Fruit fly (Drosophila melanogaster) whole organism, embryonic: Measurements from ENCODE around the gene CG32544.

Experiments used
- B-H2 ChIP-seq: fragments of 200-800 bp; sonication (Bioruptor generic); optimal IDR thresholded peaks from 2 replicates; lab custom pipeline; 2018; ENCODE audit warnings: missing biosample characterization, mild to moderate bottlenecking, missing genetic modification characterization
- CG10274 ChIP-seq: fragments of 200-800 bp; sonication (Bioruptor generic); optimal IDR thresholded peaks from 3 replicates; lab custom pipeline; 2017; ENCODE audit warnings: missing biosample characterization, mild to moderate bottlenecking, missing genetic modification characterization
- CG10321 ChIP-seq: fragments of 200-800 bp; sonication (Bioruptor generic); IDR thresholded peaks from 2 replicates; pipeline ENCODE4 v1.3.6; 2022; ENCODE audit warnings: missing biosample characterization, missing genetic modification characterization
- CG13296 ChIP-seq: fragments of 200-800 bp; sonication (Bioruptor generic); optimal IDR thresholded peaks from 3 replicates; lab custom pipeline; 2018; ENCODE audit warnings: missing biosample characterization, mild to moderate bottlenecking, missing genetic modification characterization
- CG14710 ChIP-seq: fragments of 200-800 bp; sonication (Bioruptor generic); optimal IDR thresholded peaks from 3 replicates; lab custom pipeline; 2019; ENCODE audit warnings: missing biosample characterization, mild to moderate bottlenecking, missing genetic modification characterization, moderate library complexity
- CG14860 ChIP-seq: fragments of 200-800 bp; sonication (Bioruptor generic); IDR thresholded peaks from 3 replicates; pipeline ENCODE4 v1.3.6; 2022; ENCODE audit warnings: missing biosample characterization, missing genetic modification characterization; ENCODE audit not compliant: partially characterized antibody
- CG15011 ChIP-seq: fragments of 200-800 bp; sonication (Bioruptor generic); optimal IDR thresholded peaks from 3 replicates; lab custom pipeline; 2018; ENCODE audit warnings: missing biosample characterization, mild to moderate bottlenecking, missing genetic modification characterization
- CG15073 ChIP-seq: fragments of 200-800 bp; sonication (Bioruptor generic); optimal IDR thresholded peaks from 2 replicates; lab custom pipeline; 2016; ENCODE audit warnings: missing biosample characterization, missing genetic modification characterization
- CG15601 ChIP-seq: fragments of 200-800 bp; sonication (Bioruptor generic); optimal IDR thresholded peaks from 3 replicates; lab custom pipeline; 2019; ENCODE audit warnings: missing biosample characterization, mild to moderate bottlenecking, missing genetic modification characterization, moderate library complexity
- CG1603 ChIP-seq: fragments of 200-800 bp; sonication (Bioruptor generic); optimal IDR thresholded peaks from 2 replicates; lab custom pipeline; 2019; ENCODE audit warnings: missing biosample characterization, mild to moderate bottlenecking, missing genetic modification characterization, moderate library complexity
- CG16863 ChIP-seq: fragments of 200-800 bp; sonication (Bioruptor generic); optimal IDR thresholded peaks from 3 replicates; lab custom pipeline; 2016; ENCODE audit warnings: missing biosample characterization, missing genetic modification characterization
- CG17328 ChIP-seq: fragments of 200-800 bp; sonication (Bioruptor generic); IDR thresholded peaks from 2 replicates; pipeline ENCODE4 v1.3.6; 2022; ENCODE audit warnings: missing biosample characterization, missing genetic modification characterization
- CG17568 ChIP-seq: fragments of 200-800 bp; sonication (Bioruptor generic); optimal IDR thresholded peaks from 2 replicates; lab custom pipeline; 2018; ENCODE audit warnings: missing biosample characterization, mild to moderate bottlenecking, missing genetic modification characterization, moderate library complexity
- CG17912 ChIP-seq: fragments of 200-800 bp; sonication (Bioruptor generic); optimal IDR thresholded peaks from 2 replicates; lab custom pipeline; 2018; ENCODE audit warnings: missing biosample characterization, mild to moderate bottlenecking, missing genetic modification characterization
- CG2116 ChIP-seq: fragments of 200-800 bp; sonication (Bioruptor generic); optimal IDR thresholded peaks from 3 replicates; lab custom pipeline; 2018; ENCODE audit warnings: missing biosample characterization, mild to moderate bottlenecking, missing genetic modification characterization
- CG30020 ChIP-seq: fragments of 200-800 bp; optimal IDR thresholded peaks from 2 replicates; lab custom pipeline; 2019; ENCODE audit warnings: missing biosample characterization, mild to moderate bottlenecking, missing genetic modification characterization, moderate library complexity
- CG31224 ChIP-seq: fragments of 200-800 bp; sonication (Bioruptor generic); IDR thresholded peaks from 2 replicates; pipeline ENCODE4 v1.3.6; 2022; ENCODE audit warnings: missing biosample characterization, missing genetic modification characterization
- CG32767 ChIP-seq: fragments of 200-800 bp; sonication (Bioruptor generic); IDR thresholded peaks from 2 replicates; pipeline ENCODE4 v1.3.6; 2022; ENCODE audit warnings: missing biosample characterization, missing genetic modification characterization
- CG32772 ChIP-seq: fragments of 200-800 bp; sonication (Bioruptor generic); IDR thresholded peaks from 2 replicates; pipeline ENCODE4 v1.3.6; 2022; ENCODE audit warnings: missing biosample characterization, missing genetic modification characterization
- CG4854 ChIP-seq: fragments of 200-800 bp; sonication (Bioruptor generic); optimal IDR thresholded peaks from 2 replicates; lab custom pipeline; 2016; ENCODE audit warnings: missing biosample characterization, missing genetic modification characterization, inconsistent platforms
- CG6175 ChIP-seq: fragments of 200-800 bp; sonication (Bioruptor generic); IDR thresholded peaks from 3 replicates; pipeline ENCODE4 v1.3.6; 2022; ENCODE audit warnings: missing biosample characterization, missing genetic modification characterization
- CTCF ChIP-seq: fragments of 200-800 bp; sonication (Bioruptor generic); optimal IDR thresholded peaks from 2 replicates; lab custom pipeline; 2017; ENCODE audit warnings: missing biosample characterization, mild to moderate bottlenecking, missing genetic modification characterization, moderate library complexity
- Doc3 ChIP-seq: fragments of 200-800 bp; sonication (Bioruptor generic); IDR thresholded peaks from 3 replicates; pipeline ENCODE4 v1.3.6; 2022; ENCODE audit warnings: missing biosample characterization, missing genetic modification characterization; ENCODE audit not compliant: partially characterized antibody
- Dp ChIP-seq: fragments of 200-800 bp; sonication (Bioruptor generic); optimal IDR thresholded peaks from 2 replicates; lab custom pipeline; 2018; ENCODE audit warnings: missing biosample characterization, mild to moderate bottlenecking, missing genetic modification characterization, moderate library complexity
- Ets97D ChIP-seq: fragments of 200-800 bp; sonication (Bioruptor generic); optimal IDR thresholded peaks from 3 replicates; lab custom pipeline; 2016; ENCODE audit warnings: missing biosample characterization, missing genetic modification characterization
- HHEX ChIP-seq: fragments of 200-800 bp; sonication (Bioruptor generic); optimal IDR thresholded peaks from 3 replicates; lab custom pipeline; 2017; ENCODE audit warnings: missing biosample characterization, mild to moderate bottlenecking, missing genetic modification characterization, missing genetic modification reagents
- HLH3B ChIP-seq: fragments of 200-800 bp; sonication (Bioruptor generic); IDR thresholded peaks from 2 replicates; pipeline ENCODE4 v1.3.6; 2022; ENCODE audit warnings: missing biosample characterization, missing genetic modification characterization
- Hr78 ChIP-seq, 2 experiments: fragments of 200-800 bp in 1 of 2; fragments of >200 bp in 1 of 2; sonication (Bioruptor generic) in 1 of 2; optimal IDR thresholded peaks; 2 replicates each; lab custom pipeline; 2017 to 2019; ENCODE audit warnings: missing biosample characterization in 2 of 2, missing genetic modification characterization in 2 of 2, mild to moderate bottlenecking in 1 of 2, moderate library complexity in 1 of 2
- MBD-R2 ChIP-seq: fragments of 200-800 bp; sonication (Bioruptor generic); IDR thresholded peaks from 2 replicates; pipeline ENCODE4 v1.3.6; 2022; ENCODE audit warnings: missing biosample characterization, missing genetic modification characterization
- MESR4 ChIP-seq: fragments of 200-800 bp; sonication (Bioruptor generic); optimal IDR thresholded peaks from 2 replicates; lab custom pipeline; 2018; ENCODE audit warnings: missing biosample characterization, mild to moderate bottlenecking, missing genetic modification characterization, moderate library complexity
- Scr ChIP-seq: fragments of 200-800 bp; sonication (Bioruptor generic); IDR thresholded peaks from 2 replicates; pipeline ENCODE4 v1.3.6; 2022; ENCODE audit warnings: missing biosample characterization, missing genetic modification characterization; ENCODE audit not compliant: partially characterized antibody
- Sin3A ChIP-seq: fragments of >200 bp; optimal IDR thresholded peaks from 2 replicates; lab custom pipeline; 2018
- Taf1 ChIP-seq: fragments of 200-800 bp; sonication (Bioruptor generic); IDR thresholded peaks from 2 replicates; pipeline ENCODE4 v1.3.6; 2022; ENCODE audit warnings: missing biosample characterization, missing genetic modification characterization
- Xbp1 ChIP-seq: fragments of 200-800 bp; sonication (Bioruptor generic); optimal IDR thresholded peaks from 3 replicates; lab custom pipeline; 2016; ENCODE audit warnings: missing biosample characterization, mild to moderate bottlenecking, missing genetic modification characterization
- YL-1 ChIP-seq: fragments of 200-800 bp; sonication (Bioruptor generic); optimal IDR thresholded peaks from 3 replicates; lab custom pipeline; 2017; ENCODE audit warnings: missing biosample characterization, mild to moderate bottlenecking, missing genetic modification characterization
- abd-A ChIP-seq: fragments of 200-800 bp; sonication (Bioruptor generic); optimal IDR thresholded peaks from 3 replicates; lab custom pipeline; 2019; ENCODE audit warnings: missing biosample characterization, mild to moderate bottlenecking, missing genetic modification characterization, moderate library complexity
- ash1 ChIP-seq: fragments of 200-800 bp; sonication (Bioruptor generic); optimal IDR thresholded peaks from 2 replicates; lab custom pipeline; 2018; ENCODE audit warnings: missing biosample characterization, mild to moderate bottlenecking, missing genetic modification characterization
- ato ChIP-seq: fragments of 200-800 bp; sonication (Bioruptor generic); IDR thresholded peaks from 2 replicates; pipeline ENCODE4 v1.3.6; 2022; ENCODE audit warnings: missing biosample characterization, missing genetic modification characterization; ENCODE audit not compliant: partially characterized antibody
- az2 ChIP-seq: fragments of 200-800 bp; sonication (Bioruptor generic); optimal IDR thresholded peaks from 3 replicates; lab custom pipeline; 2016; ENCODE audit warnings: missing biosample characterization, missing genetic modification characterization
- chinmo ChIP-seq: fragments of 200-800 bp; sonication (Bioruptor generic); IDR thresholded peaks from 4 replicates; pipeline ENCODE4 v1.3.6; 2022; ENCODE audit warnings: missing biosample characterization, missing genetic modification characterization; ENCODE audit not compliant: partially characterized antibody
- ci ChIP-seq: fragments of 200-800 bp; sonication (Bioruptor generic); IDR thresholded peaks from 3 replicates; pipeline ENCODE4 v1.3.6; 2022; ENCODE audit warnings: missing biosample characterization, missing genetic modification characterization
- disco-r ChIP-seq: fragments of 200-800 bp; sonication (Bioruptor generic); optimal IDR thresholded peaks from 2 replicates; lab custom pipeline; 2016; ENCODE audit warnings: missing biosample characterization, missing genetic modification characterization
- gcm2 ChIP-seq: fragments of 200-800 bp; sonication (Bioruptor generic); optimal IDR thresholded peaks from 2 replicates; lab custom pipeline; 2016; ENCODE audit warnings: missing biosample characterization, missing genetic modification characterization
- gfzf ChIP-seq: fragments of 200-800 bp; sonication (Bioruptor generic); optimal IDR thresholded peaks from 2 replicates; lab custom pipeline; 2016; ENCODE audit warnings: missing biosample characterization, mild to moderate bottlenecking, missing genetic modification characterization, moderate library complexity
- gt ChIP-seq: fragments of 200-800 bp; sonication (Bioruptor generic); IDR thresholded peaks from 2 replicates; pipeline ENCODE4 v1.3.6; 2022; ENCODE audit warnings: missing biosample characterization, missing genetic modification characterization
- lilli ChIP-seq: fragments of 200-800 bp; sonication (Bioruptor generic); optimal IDR thresholded peaks from 3 replicates; lab custom pipeline; 2016; ENCODE audit warnings: missing biosample characterization, missing genetic modification characterization
- nmo ChIP-seq: fragments of 200-800 bp; sonication (Bioruptor generic); optimal IDR thresholded peaks from 2 replicates; lab custom pipeline; 2018; ENCODE audit warnings: missing biosample characterization, mild to moderate bottlenecking, missing genetic modification characterization, moderate library complexity
- onecut ChIP-seq: fragments of 200-800 bp; sonication (Bioruptor generic); IDR thresholded peaks from 2 replicates; pipeline ENCODE4 v1.3.6; 2022; ENCODE audit warnings: missing biosample characterization, missing genetic modification characterization
- pzg ChIP-seq: fragments of 200-800 bp; sonication (Bioruptor generic); optimal IDR thresholded peaks from 3 replicates; lab custom pipeline; 2018; ENCODE audit warnings: missing biosample characterization, mild to moderate bottlenecking, missing genetic modification characterization, moderate library complexity
- rib ChIP-seq: fragments of 200-800 bp; sonication (Bioruptor generic); IDR thresholded peaks from 2 replicates; pipeline ENCODE4 v1.3.6; 2022; ENCODE audit warnings: missing biosample characterization, missing genetic modification characterization
- sna ChIP-seq: fragments of 200-800 bp; sonication (Bioruptor generic); IDR thresholded peaks from 2 replicates; pipeline ENCODE4 v1.3.6; 2022; ENCODE audit warnings: missing biosample characterization, missing genetic modification characterization; ENCODE audit not compliant: partially characterized antibody
- sr ChIP-seq: fragments of 200-800 bp; sonication (Bioruptor generic); IDR thresholded peaks from 3 replicates; pipeline ENCODE4 v1.3.6; 2022; ENCODE audit warnings: missing biosample characterization, missing genetic modification characterization

The CG32544 gene

dm6 chrX:18830396-18830795 lies 29.7 kb upstream of the CG32544 start, which contains the start of gene CG7101 (continued):
- TF ChIP-seq CG13296 = no peak
- peak; percentile 6 for TF ChIP-seq YL-1 (GFP tag; lab: Kevin White, UChicago)
- TF ChIP-seq gt (GFP tag; lab: Robert Waterston, UW) = no peak
- no peak for TF ChIP-seq ash1 (GFP tag; lab: Kevin White, UChicago)
- no peak for TF ChIP-seq az2 (GFP tag; lab: Kevin White, UChicago)
- TF ChIP-seq CG17568 = no peak
- TF ChIP-seq CG6175 = no peak
- no peak for TF ChIP-seq CG15601 (tag; lab: Kevin White, UChicago)
- peak; percentile 62 for TF ChIP-seq CG14860 (GFP tag; lab: Robert Waterston, UW)
- TF ChIP-seq ci (GFP tag; lab: Robert Waterston, UW) = no peak
- no peak for TF ChIP-seq CG32772
- no peak for TF ChIP-seq HLH3B (GFP tag; lab: Robert Waterston, UW)
- peak; percentile 28 for TF ChIP-seq CG14710
- no peak for TF ChIP-seq lilli (GFP tag; lab: Kevin White, UChicago)
- peak; percentile 66 for TF ChIP-seq pzg (GFP tag; lab: Kevin White, UChicago)
- peak; percentile 64 for TF ChIP-seq Ets97D (GFP tag; lab: Kevin White, UChicago)
- TF ChIP-seq CG17912 = no peak
- TF ChIP-seq CG32767 (GFP tag; lab: Robert Waterston, UW) = no peak
- no peak for TF ChIP-seq HHEX (GFP tag; lab: Kevin White, UChicago)
- no peak for TF ChIP-seq onecut (GFP tag; lab: Robert Waterston, UW)
- peak; percentile 19 for TF ChIP-seq CTCF (GFP tag; lab: Kevin White, UChicago)
- no peak for TF ChIP-seq Taf1 (GFP tag; lab: Robert Waterston, UW)
- no peak for TF ChIP-seq CG10274
- no peak for TF ChIP-seq CG31224
- TF ChIP-seq Dp (GFP tag; lab: Kevin White, UChicago) = peak; percentile 71
- TF ChIP-seq CG2116 (GFP tag; lab: Kevin White, UChicago) = peak; percentile 55
- peak; percentile 69 for TF ChIP-seq Scr (GFP tag; lab: Robert Waterston, UW)
- no peak for TF ChIP-seq disco-r (GFP tag; lab: Kevin White, UChicago)
- TF ChIP-seq nmo (GFP tag; lab: Kevin White, UChicago) = peak; percentile 2
- TF ChIP-seq CG4854 (GFP tag; lab: Kevin White, UChicago) = no peak
- TF ChIP-seq ato (GFP tag; lab: Robert Waterston, UW) = peak; percentile 72
- TF ChIP-seq CG30020 (tag; lab: Kevin White, UChicago) = peak; percentile 25
- peak; percentile 48 for TF ChIP-seq MESR4
- no peak for TF ChIP-seq CG15011
- no peak for TF ChIP-seq CG16863
- no peak for TF ChIP-seq abd-A
- peak; percentile 3 for TF ChIP-seq Xbp1 (GFP tag; lab: Kevin White, UChicago)
- TF ChIP-seq CG1603 = peak; percentile 59
- peak; percentile 70 for TF ChIP-seq sna (GFP tag; lab: Robert Waterston, UW)
- TF ChIP-seq MBD-R2 (GFP tag; lab: Robert Waterston, UW) = peak; percentile 78
- TF ChIP-seq gfzf (GFP tag; lab: Kevin White, UChicago) = peak; percentile 70
- peak; percentile 9 for TF ChIP-seq Sin3A (lab: Kevin White, UChicago)
- TF ChIP-seq Hr78 (GFP tag; optimal IDR thresholded peaks at IDR 0.05; lab: Kevin White, UChicago) = no peak
- TF ChIP-seq CG10321 = no peak
- TF ChIP-seq CG15073 (GFP tag; lab: Kevin White, UChicago) = no peak
- TF ChIP-seq Doc3 = peak; percentile 47; the same call in 2 of the 3 replicates
- TF ChIP-seq gcm2 (GFP tag; lab: Kevin White, UChicago) = no peak
- TF ChIP-seq B-H2 (GFP tag; lab: Kevin White, UChicago) = no peak
- TF ChIP-seq rib (GFP tag; lab: Robert Waterston, UW) = 0 out of 2 replicates have a peak, but pooled peaks have one; percentile 17
- TF ChIP-seq sr (GFP tag; lab: Robert Waterston, UW) = no peak
- TF ChIP-seq CG17328 (GFP tag; lab: Robert Waterston, UW) = no peak
- TF ChIP-seq chinmo (GFP tag; lab: Robert Waterston, UW) = 0 out of 4 replicates have a peak, but pooled peaks have one; percentile 76
